Worm (Caenorhabditis elegans) whole organism, L3 larva: ENCODE data around the gene Y17G7B.12.

ENCODE experiments used
- ama-1 ChIP-seq: fragments of 150-350 bp; optimal IDR thresholded peaks from 2 replicates; lab custom pipeline; 2018
- elt-1 ChIP-seq: fragments of 150-350 bp; optimal IDR thresholded peaks from 2 replicates; lab custom pipeline; 2014; ENCODE audit warnings: missing biosample characterization, missing genetic modification characterization
- lin-15B ChIP-seq: fragments of 150-350 bp; optimal IDR thresholded peaks from 2 replicates; lab custom pipeline; 2014; ENCODE audit warnings: missing biosample characterization, missing genetic modification characterization
- nfya-1 ChIP-seq: sonication (generic microtip); optimal IDR thresholded peaks from 2 replicates; lab custom pipeline; 2017; ENCODE audit warnings: missing genetic modification characterization, mild to moderate bottlenecking, missing compliant biosample characterization, antibody characterized with exemption, moderate library complexity; ENCODE audit not compliant: insufficient read depth
- nhr-11 ChIP-seq: fragments of 150-350 bp; optimal IDR thresholded peaks from 2 replicates; lab custom pipeline; 2014; ENCODE audit warnings: missing biosample characterization, missing genetic modification characterization
- nhr-25 ChIP-seq: sonication (generic microtip); optimal IDR thresholded peaks from 2 replicates; lab custom pipeline; 2017; ENCODE audit warnings: missing biosample characterization, missing genetic modification characterization
- skn-1 ChIP-seq: fragments of 150-350 bp; optimal IDR thresholded peaks from 2 replicates; lab custom pipeline; 2014; ENCODE audit warnings: missing biosample characterization, missing genetic modification characterization
- snpc-4 ChIP-seq: fragments of 150-350 bp; optimal IDR thresholded peaks from 2 replicates; lab custom pipeline; 2014; ENCODE audit warnings: missing biosample characterization, missing genetic modification characterization
- unc-62 ChIP-seq: fragments of 150-350 bp; sonication (generic microtip); optimal IDR thresholded peaks from 4 replicates; lab custom pipeline; 2014; ENCODE audit warnings: missing biosample characterization, missing genetic modification reagents, missing genetic modification characterization
- zag-1 ChIP-seq: fragments of 150-350 bp; optimal IDR thresholded peaks from 2 replicates; lab custom pipeline; 2014; ENCODE audit warnings: missing biosample characterization, missing genetic modification characterization

DNA sequence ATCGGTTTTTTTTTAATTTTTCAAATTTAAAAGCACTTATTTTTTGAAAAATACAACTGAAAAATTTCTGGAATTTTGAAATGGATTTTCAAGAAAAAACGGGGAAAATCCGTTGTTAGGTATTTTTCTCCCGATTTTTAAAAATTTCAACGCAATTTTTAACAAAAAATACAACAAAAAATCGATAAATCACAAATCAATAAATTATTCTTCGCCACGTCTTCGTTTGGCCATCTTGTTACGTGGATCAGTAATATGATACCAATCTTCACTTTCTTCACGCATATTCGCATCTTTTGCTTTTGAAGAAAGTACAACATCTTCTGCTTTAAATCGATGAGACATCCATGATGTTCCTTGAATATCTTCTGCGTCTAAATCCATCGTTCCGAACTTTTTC is 5.0 kb downstream of the Y17G7B.12 start:
- TF ChIP-seq nhr-25: no peak
- TF ChIP-seq skn-1 (tag; lab: Kevin White, UChicago): no peak
- TF ChIP-seq nfya-1 (tag; lab: Kevin White, UChicago): no peak
- no peak for TF ChIP-seq elt-1 (tag; lab: Kevin White, UChicago)
- no peak for TF ChIP-seq snpc-4 (tag; lab: Kevin White, UChicago)
- TF ChIP-seq nhr-11 (tag; lab: Kevin White, UChicago): no peak
- no peak for TF ChIP-seq zag-1 (tag; lab: Kevin White, UChicago)
- TF ChIP-seq lin-15B (tag; lab: Kevin White, UChicago): no peak
- no peak for TF ChIP-seq ama-1
- no peak for TF ChIP-seq unc-62 (GFP tag; lab: Kevin White, UChicago)
